Worm (Caenorhabditis elegans) whole organism, mixed stage, embryonic: ENCODE data around the gene F52C12.6.

ENCODE experiments used
- M03D4.4 ChIP-seq: sonication (generic microtip); optimal IDR thresholded peaks from 2 replicates; lab custom pipeline; 2017; ENCODE audit warnings: mild to moderate bottlenecking, missing genetic modification characterization, missing compliant biosample characterization
- bed-3 ChIP-seq: fragments of 200-800 bp; sonication (Bioruptor generic); optimal IDR thresholded peaks from 3 replicates; lab custom pipeline; 2018; ENCODE audit warnings: mild to moderate bottlenecking, missing genetic modification characterization, moderate library complexity, missing compliant biosample characterization
- blmp-1 ChIP-seq: fragments of 150-350 bp; optimal IDR thresholded peaks from 2 replicates; lab custom pipeline; 2014; ENCODE audit warnings: missing biosample characterization, missing genetic modification characterization
- ceh-39 ChIP-seq: fragments of 150-350 bp; optimal IDR thresholded peaks from 2 replicates; lab custom pipeline; 2014; ENCODE audit warnings: missing biosample characterization, missing genetic modification characterization
- ceh-43 ChIP-seq: fragments of 200-800 bp; sonication (Bioruptor generic); optimal IDR thresholded peaks from 2 replicates; lab custom pipeline; 2018; ENCODE audit warnings: mild to moderate bottlenecking, missing genetic modification characterization, moderate library complexity, missing compliant biosample characterization
- ceh-83 ChIP-seq: fragments of 200-800 bp; sonication (Bioruptor generic); optimal IDR thresholded peaks from 2 replicates; lab custom pipeline; 2018; ENCODE audit warnings: mild to moderate bottlenecking, missing genetic modification characterization, missing compliant biosample characterization
- ces-1 ChIP-seq: fragments of 150-350 bp; optimal IDR thresholded peaks from 2 replicates; lab custom pipeline; 2014; ENCODE audit warnings: missing biosample characterization, missing genetic modification reagents, missing genetic modification characterization
- cnd-1 ChIP-seq: fragments of 200-800 bp; sonication (Bioruptor generic); optimal IDR thresholded peaks from 2 replicates; lab custom pipeline; 2018; ENCODE audit warnings: mild to moderate bottlenecking, missing genetic modification characterization, missing compliant biosample characterization
- drap-1 ChIP-seq: fragments of 200-800 bp; sonication (Bioruptor generic); optimal IDR thresholded peaks from 3 replicates; lab custom pipeline; 2018; ENCODE audit warnings: mild to moderate bottlenecking, missing genetic modification characterization, missing compliant biosample characterization
- elt-1 ChIP-seq: sonication (generic microtip); optimal IDR thresholded peaks from 2 replicates; lab custom pipeline; 2017; ENCODE audit warnings: missing genetic modification characterization, mild to moderate bottlenecking, missing compliant biosample characterization, antibody characterized with exemption, moderate library complexity, borderline replicate concordance; ENCODE audit not compliant: insufficient read depth
- elt-3 ChIP-seq: fragments of 150-350 bp; optimal IDR thresholded peaks from 2 replicates; lab custom pipeline; 2014; ENCODE audit warnings: missing biosample characterization, missing genetic modification characterization
- flh-1 ChIP-seq: fragments of 200-800 bp; sonication (Bioruptor generic); optimal IDR thresholded peaks from 2 replicates; lab custom pipeline; 2018; ENCODE audit warnings: mild to moderate bottlenecking, missing genetic modification characterization, moderate library complexity, missing compliant biosample characterization
- ham-2 ChIP-seq: fragments of 200-800 bp; sonication (Bioruptor generic); optimal IDR thresholded peaks from 2 replicates; lab custom pipeline; 2018; ENCODE audit warnings: mild to moderate bottlenecking, missing genetic modification characterization, missing compliant biosample characterization
- hlh-1 ChIP-seq: fragments of 150-350 bp; optimal IDR thresholded peaks from 2 replicates; lab custom pipeline; 2014; ENCODE audit warnings: missing biosample characterization, missing genetic modification reagents, missing genetic modification characterization
- lin-13 ChIP-seq: fragments of 150-350 bp; optimal IDR thresholded peaks from 2 replicates; lab custom pipeline; 2014; ENCODE audit warnings: missing biosample characterization, missing genetic modification characterization
- lin-32 ChIP-seq: fragments of 200-800 bp; sonication (Bioruptor generic); optimal IDR thresholded peaks from 2 replicates; lab custom pipeline; 2018; ENCODE audit warnings: mild to moderate bottlenecking, missing genetic modification characterization, missing compliant biosample characterization
- lsy-2 ChIP-seq: fragments of 150-350 bp; optimal IDR thresholded peaks from 2 replicates; lab custom pipeline; 2014; ENCODE audit warnings: missing biosample characterization, missing genetic modification characterization
- mep-1 ChIP-seq: fragments of 150-350 bp; optimal IDR thresholded peaks from 2 replicates; lab custom pipeline; 2017; ENCODE audit warnings: missing biosample characterization, missing genetic modification reagents, missing genetic modification characterization, inconsistent platforms
- mls-2 ChIP-seq: sonication (generic microtip); optimal IDR thresholded peaks from 2 replicates; lab custom pipeline; 2016; ENCODE audit warnings: mild to moderate bottlenecking, missing genetic modification characterization, moderate library complexity, missing compliant biosample characterization
- nhr-2 ChIP-seq: fragments of 150-350 bp; optimal IDR thresholded peaks from 2 replicates; lab custom pipeline; 2014; ENCODE audit warnings: missing biosample characterization, missing genetic modification characterization
- nhr-237 ChIP-seq: fragments of 150-350 bp; optimal IDR thresholded peaks from 2 replicates; lab custom pipeline; 2014; ENCODE audit warnings: missing biosample characterization, missing genetic modification characterization
- nhr-76 ChIP-seq: sonication (generic microtip); optimal IDR thresholded peaks from 2 replicates; lab custom pipeline; 2017; ENCODE audit warnings: missing biosample characterization, missing genetic modification characterization
- pha-4 ChIP-seq: fragments of 150-350 bp; optimal IDR thresholded peaks from 2 replicates; lab custom pipeline; 2018; ENCODE audit warnings: missing biosample characterization, missing genetic modification reagents, missing genetic modification characterization
- sem-2 ChIP-seq: fragments of 200-800 bp; sonication (Bioruptor generic); optimal IDR thresholded peaks from 2 replicates; lab custom pipeline; 2018; ENCODE audit warnings: mild to moderate bottlenecking, missing genetic modification characterization, missing compliant biosample characterization
- snpc-4 ChIP-seq: fragments of 150-350 bp; optimal IDR thresholded peaks from 2 replicates; lab custom pipeline; 2014; ENCODE audit warnings: missing biosample characterization, missing genetic modification characterization
- unc-120 ChIP-seq: sonication (generic microtip); optimal IDR thresholded peaks from 2 replicates; lab custom pipeline; 2017; ENCODE audit warnings: missing genetic modification characterization, missing compliant biosample characterization; ENCODE audit not compliant: poor library complexity, severe bottlenecking
- unc-39 ChIP-seq: fragments of 150-350 bp; optimal IDR thresholded peaks from 2 replicates; lab custom pipeline; 2014; ENCODE audit warnings: missing biosample characterization, missing genetic modification characterization
- unc-62 ChIP-seq: fragments of 150-350 bp; optimal IDR thresholded peaks from 2 replicates; lab custom pipeline; 2014; ENCODE audit warnings: missing biosample characterization, missing genetic modification reagents, missing genetic modification characterization
- ztf-11 ChIP-seq: fragments of 150-350 bp; optimal IDR thresholded peaks from 2 replicates; lab custom pipeline; 2014; ENCODE audit warnings: missing biosample characterization, missing genetic modification characterization

Gene F52C12.6

DNA sequence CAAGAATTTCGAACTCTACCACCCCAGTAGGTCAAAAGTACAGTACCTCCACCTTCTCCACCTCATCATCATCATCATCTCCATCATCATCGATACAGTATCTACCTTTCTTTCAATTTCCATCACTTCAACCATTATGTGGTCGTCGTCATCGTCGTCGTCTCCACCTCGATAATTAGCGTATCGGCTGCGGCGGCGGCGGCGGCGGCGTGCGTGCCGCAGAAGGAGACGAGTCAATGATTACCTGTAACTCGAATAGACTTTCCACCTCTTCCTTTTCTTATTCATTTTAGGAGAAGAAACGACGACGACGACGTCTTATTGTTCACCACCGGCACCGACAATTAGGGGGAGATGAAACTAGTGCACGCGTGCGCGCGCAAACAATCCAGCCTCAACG lies 41.0 kb upstream of the F52C12.6 start:
- no peak for TF ChIP-seq elt-1
- TF ChIP-seq ztf-11 (tag; lab: Kevin White, UChicago), result no peak
- TF ChIP-seq M03D4.4, result no peak
- TF ChIP-seq ces-1 (GFP tag; lab: Kevin White, UChicago), result no peak
- TF ChIP-seq lsy-2 (tag; lab: Kevin White, UChicago), result no peak
- no peak for TF ChIP-seq nhr-76 (tag; lab: Kevin White, UChicago)
- no peak for TF ChIP-seq blmp-1
- no peak for TF ChIP-seq ceh-39 (tag; lab: Kevin White, UChicago)
- TF ChIP-seq nhr-237 (tag; lab: Kevin White, UChicago), result no peak
- TF ChIP-seq ham-2 (GFP tag; lab: Kevin White, UChicago), result no peak
- no peak for TF ChIP-seq unc-39
- TF ChIP-seq flh-1 (GFP tag; lab: Kevin White, UChicago), result no peak
- no peak for TF ChIP-seq snpc-4 (tag; lab: Kevin White, UChicago)
- no peak for TF ChIP-seq lin-32 (GFP tag; lab: Kevin White, UChicago)
- no peak for TF ChIP-seq unc-62 (GFP tag; lab: Kevin White, UChicago)

DNA sequence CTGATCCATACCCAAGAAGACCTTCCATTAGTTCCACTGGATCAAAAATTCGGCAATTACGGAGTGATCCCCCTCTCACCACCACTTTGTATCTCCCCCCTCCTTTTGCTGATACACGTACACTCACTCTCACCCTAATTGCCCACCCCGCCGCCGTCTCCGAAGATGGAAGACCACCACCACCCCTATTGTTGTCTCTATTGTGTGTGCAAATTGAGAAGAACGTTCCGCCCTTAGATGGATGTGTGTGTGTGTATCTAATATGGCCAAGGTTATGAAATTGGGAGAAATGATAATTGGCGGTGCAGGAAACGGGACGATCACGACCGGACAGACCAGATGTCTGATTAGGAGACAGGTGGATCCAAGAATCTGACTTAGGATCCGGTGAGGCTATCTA lies 40.3 kb upstream of the F52C12.6 start:
- TF ChIP-seq ceh-43 (GFP tag; lab: Kevin White, UChicago), result peak; percentile 56
- TF ChIP-seq blmp-1, result no peak
- TF ChIP-seq cnd-1 (tag; lab: Kevin White, UChicago), result peak; percentile 5
- TF ChIP-seq, all 35 proteins: peak for 2

DNA sequence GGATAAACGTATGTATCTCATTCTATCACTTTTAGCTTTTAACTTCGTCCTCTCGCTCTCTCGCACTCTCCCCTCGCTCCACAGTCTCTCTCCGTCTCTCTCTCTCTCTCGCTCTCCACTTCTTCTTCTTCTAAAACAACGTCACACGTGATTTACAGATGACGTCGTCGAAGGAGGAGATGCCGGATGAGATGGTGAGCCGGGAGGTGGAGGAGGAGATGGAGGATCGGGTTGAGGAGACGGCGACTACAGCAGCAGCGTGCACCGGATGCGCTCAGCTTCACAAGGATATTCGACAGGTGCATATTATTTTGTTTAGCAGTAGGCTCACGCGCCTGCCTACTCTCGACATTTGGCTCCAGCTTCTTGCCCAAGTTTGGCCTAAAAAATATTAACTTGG lies 38.7 kb upstream of the F52C12.6 start, which contains the start of gene elt-6:
elt-6 (plus strand) TSS at position 159 of the 400 bp plus-strand sequence.
- no peak for TF ChIP-seq ceh-43 (GFP tag; lab: Kevin White, UChicago)
- no peak for TF ChIP-seq ceh-83 (GFP tag; lab: Kevin White, UChicago)
- TF ChIP-seq lin-32 (GFP tag; lab: Kevin White, UChicago), result no peak
- no peak for TF ChIP-seq drap-1 (GFP tag; lab: Kevin White, UChicago)
- TF ChIP-seq nhr-237 (tag; lab: Kevin White, UChicago), result no peak
- no peak for TF ChIP-seq unc-120 (tag; lab: Kevin White, UChicago)
- no peak for TF ChIP-seq nhr-2 (tag; lab: Kevin White, UChicago)
- TF ChIP-seq pha-4 (tag; lab: Kevin White, UChicago), result no peak
- TF ChIP-seq bed-3 (GFP tag; lab: Kevin White, UChicago), result no peak
- no peak for TF ChIP-seq M03D4.4
- no peak for TF ChIP-seq unc-39
- no peak for TF ChIP-seq hlh-1 (tag; lab: Kevin White, UChicago)
- TF ChIP-seq ceh-39 (tag; lab: Kevin White, UChicago), result no peak

DNA sequence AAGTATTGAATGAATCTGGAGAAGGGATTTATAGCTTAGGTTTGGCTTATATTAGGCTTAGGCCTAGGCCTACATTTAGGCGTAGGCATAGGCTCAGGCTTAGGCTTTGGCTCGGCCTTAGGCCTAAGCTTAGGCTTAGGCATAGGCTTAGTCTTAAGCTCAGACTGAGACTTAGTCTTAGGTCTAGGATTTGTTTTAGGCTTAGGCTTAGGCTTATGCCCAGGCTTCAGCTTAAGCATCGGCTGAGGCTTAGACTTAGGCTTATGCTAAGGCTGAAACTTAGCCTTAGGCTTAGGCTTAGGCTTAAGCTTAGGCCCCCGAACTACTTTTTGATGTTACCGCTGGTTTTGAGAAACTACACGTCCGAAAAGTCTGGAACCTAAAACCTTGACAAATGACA lies 36.0 kb upstream of the F52C12.6 start:
- TF ChIP-seq drap-1 (GFP tag; lab: Kevin White, UChicago) (no peak), nhr-237 (tag; lab: Kevin White, UChicago) (no peak), cnd-1 (tag; lab: Kevin White, UChicago) (no peak), sem-2 (GFP tag; lab: Kevin White, UChicago) (no peak), lin-13 (tag; lab: Kevin White, UChicago) (no peak), mls-2 (no peak), hlh-1 (tag; lab: Kevin White, UChicago) (no peak), elt-1 (no peak), blmp-1 (no peak)
- TF ChIP-seq, all 35 proteins: peak for 0

DNA sequence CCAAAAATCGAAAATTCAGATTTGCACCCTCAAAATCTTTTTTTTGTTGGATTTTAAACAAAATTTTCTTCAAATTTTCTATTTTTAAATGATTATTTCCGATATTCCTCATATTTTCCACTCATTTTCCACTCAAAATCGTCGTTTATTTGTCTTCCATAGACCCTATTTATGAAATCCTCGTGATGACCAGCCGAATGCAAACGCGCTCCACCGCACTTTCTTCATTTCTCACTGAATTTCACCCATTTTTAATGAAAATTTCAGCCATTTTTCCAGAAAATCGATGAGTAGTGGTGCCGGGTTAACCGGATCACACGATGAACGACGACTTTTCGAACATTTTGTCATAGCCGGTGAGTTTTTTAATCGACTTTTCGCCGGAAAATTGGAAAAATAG lies 32.8 kb upstream of the F52C12.6 start, which contains the start of gene denn-4:
denn-4 (plus strand) TSS at position 280 of the 400 bp plus-strand sequence.
- no peak for TF ChIP-seq unc-62 (GFP tag; lab: Kevin White, UChicago)
- no peak for TF ChIP-seq ceh-43 (GFP tag; lab: Kevin White, UChicago)
- no peak for TF ChIP-seq nhr-76 (tag; lab: Kevin White, UChicago)
- TF ChIP-seq flh-1 (GFP tag; lab: Kevin White, UChicago), result no peak
- no peak for TF ChIP-seq blmp-1
- no peak for TF ChIP-seq lin-32 (GFP tag; lab: Kevin White, UChicago)
- no peak for TF ChIP-seq nhr-237 (tag; lab: Kevin White, UChicago)
- no peak for TF ChIP-seq elt-3 (tag; lab: Kevin White, UChicago)
- TF ChIP-seq ztf-11 (tag; lab: Kevin White, UChicago), result no peak
- TF ChIP-seq ceh-39 (tag; lab: Kevin White, UChicago), result no peak
- no peak for TF ChIP-seq bed-3 (GFP tag; lab: Kevin White, UChicago)
- no peak for TF ChIP-seq sem-2 (GFP tag; lab: Kevin White, UChicago)
- no peak for TF ChIP-seq nhr-2 (tag; lab: Kevin White, UChicago)
- TF ChIP-seq mep-1 (tag; lab: Kevin White, UChicago), result no peak
